Worm (Caenorhabditis elegans) whole organism, L4/young adult: ENCODE data around the gene lron-4.

ENCODE experiments used
- W03F9.2 ChIP-seq: fragments of 150-350 bp; optimal IDR thresholded peaks from 2 replicates; lab custom pipeline; 2014; ENCODE audit warnings: missing biosample characterization, missing genetic modification characterization
- him-1 ChIP-seq: sonication (generic microtip); optimal IDR thresholded peaks from 2 replicates; lab custom pipeline; 2016; ENCODE audit warnings: missing genotype, missing genetic modification reagents, missing genetic modification characterization, missing compliant biosample characterization

DNA sequence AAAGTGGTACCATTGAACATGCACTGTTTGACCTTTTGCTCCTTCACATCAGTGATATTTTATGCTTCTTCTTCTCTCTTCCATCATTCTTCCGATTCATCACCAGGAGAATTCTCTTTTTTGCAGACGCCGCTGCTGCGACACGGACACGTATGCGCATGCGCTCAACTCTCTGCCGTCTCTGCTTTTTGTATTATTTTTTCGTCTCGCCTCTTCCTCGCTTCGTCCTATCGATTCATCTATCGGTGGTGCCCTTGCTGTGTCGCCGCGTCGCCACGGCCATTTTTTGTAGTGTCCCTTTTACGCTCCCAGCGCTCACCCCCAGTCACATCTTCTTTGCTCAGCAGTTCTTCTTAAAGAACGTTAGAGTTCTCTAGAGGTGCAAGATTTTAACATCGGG is 14.2 kb upstream of the lron-4 start:
- TF ChIP-seq W03F9.2 (peak; percentile 49), him-1 (tag; lab: Kevin White, UChicago) (no peak)
